Fruit fly (Drosophila melanogaster): ENCODE results near the gene CG5984.

Gene CG5984

dm6 chr3R:27283645-27284044 lies 35.9 kb upstream of the CG5984 start, which contains the start of gene CG3368 (continued):
- TF ChIP-seq Nf-YB (GFP tag; optimal IDR thresholded peaks at IDR 0.05): no peak
- no peak for TF ChIP-seq Hey (tag; optimal IDR thresholded peaks at IDR 0.05)
- no peak for TF ChIP-seq Fer1 (GFP tag; optimal IDR thresholded peaks at IDR 0.05)
- TF ChIP-seq otp (GFP tag; IDR thresholded peaks at IDR 0.05): no peak
- no peak for TF ChIP-seq pita (GFP tag; optimal IDR thresholded peaks at IDR 0.05)
- no peak for TF ChIP-seq CG34376 (GFP tag; optimal IDR thresholded peaks at IDR 0.05)
- no peak for TF ChIP-seq CG14667 (GFP tag; IDR thresholded peaks at IDR 0.05)
- no peak for TF ChIP-seq disco-r (GFP tag; optimal IDR thresholded peaks at IDR 0.05)
- peak; percentile 65; the same call in 1 of the 4 replicates for TF ChIP-seq chinmo (GFP tag; IDR thresholded peaks at IDR 0.05; ENCODE audit: partially characterized antibody)
- TF ChIP-seq hbn (GFP tag; IDR thresholded peaks at IDR 0.05; ENCODE audit: partially characterized antibody): peak; percentile 30; the same call in 1 of the 2 replicates
- peak; percentile 65 for TF ChIP-seq stwl (tag; optimal IDR thresholded peaks at IDR 0.05)
- TF ChIP-seq amos (GFP tag; IDR thresholded peaks at IDR 0.05; ENCODE audit: partially characterized antibody): peak; percentile 57; the same call in 1 of the 2 replicates
- TF ChIP-seq CG11504 (tag; optimal IDR thresholded peaks at IDR 0.05): peak; percentile 12
- TF ChIP-seq CG34224 (GFP tag; IDR thresholded peaks at IDR 0.05; ENCODE audit: partially characterized antibody): peak; percentile 82
- peak; percentile 9 for TF ChIP-seq Ets65A (GFP tag)
- no peak for TF ChIP-seq Vsx1 (GFP tag; optimal IDR thresholded peaks at IDR 0.05)
- TF ChIP-seq Gug (GFP tag; IDR thresholded peaks at IDR 0.05): no peak
- no peak for TF ChIP-seq Aef1 (GFP tag; IDR thresholded peaks at IDR 0.05)

dm6 chr3R:27282286-27282685 lies 34.5 kb upstream of the CG5984 start, which contains the start of gene mrt:
Gene mrt, minus strand, starts transcription at chr3R:27282661.
- TF ChIP-seq mirr (GFP tag; optimal IDR thresholded peaks at IDR 0.05) (peak; percentile 18), CG7928 (GFP tag; optimal IDR thresholded peaks at IDR 0.05) (peak; percentile 0), CG3847 (GFP tag; IDR thresholded peaks at IDR 0.05) (peak; percentile 46), Nf-YA (GFP tag; IDR thresholded peaks at IDR 0.05) (no peak), Pdp1 (GFP tag; optimal IDR thresholded peaks at IDR 0.05) (peak; percentile 67 to 72), Hr3 (GFP tag; optimal IDR thresholded peaks at IDR 0.05) (peak; percentile 20), tx (GFP tag; optimal IDR thresholded peaks at IDR 0.05) (peak; percentile 50), CG12155 (GFP tag; optimal IDR thresholded peaks at IDR 0.05) (peak; percentile 45), CG2889 (GFP tag; IDR thresholded peaks at IDR 0.05) (0 out of 3 replicates have a peak, but pooled peaks have one; percentile 45), CG7745 (tag; optimal IDR thresholded peaks at IDR 0.05) (no peak), ase (GFP tag; IDR thresholded peaks at IDR 0.05) (no peak), CG8478 (optimal IDR thresholded peaks at IDR 0.05) (no peak), Ssrp (tag; optimal IDR thresholded peaks at IDR 0.05) (peak; percentile 45), dimm (GFP tag; IDR thresholded peaks at IDR 0.05) (no peak), ap (GFP tag; IDR thresholded peaks at IDR 0.05) (no peak), zfh2 (GFP tag; optimal IDR thresholded peaks at IDR 0.05) (peak; percentile 73), bab2 (GFP tag; optimal IDR thresholded peaks at IDR 0.05) (peak; percentile 28), sens (GFP tag) (peak; percentile 95), Atf-2 (GFP tag; optimal IDR thresholded peaks at IDR 0.05) (peak; percentile 46), vfl (GFP tag; optimal IDR thresholded peaks at IDR 0.05) (peak; percentile 24), CG1602 (GFP tag; optimal IDR thresholded peaks at IDR 0.05) (peak; percentile 29), sens-2 (GFP tag; IDR thresholded peaks at IDR 0.05) (no peak), CG4424 (GFP tag; optimal IDR thresholded peaks at IDR 0.05) (peak; percentile 57), ken (GFP tag; IDR thresholded peaks at IDR 0.05) (no peak), Rfx (GFP tag; IDR thresholded peaks at IDR 0.05) (peak; percentile 72), pita (GFP tag; optimal IDR thresholded peaks at IDR 0.05) (no peak), CG9609 (GFP tag; optimal IDR thresholded peaks at IDR 0.05) (peak; percentile 54), gcm2 (GFP tag; optimal IDR thresholded peaks at IDR 0.05) (no peak), CG3065 (GFP tag; optimal IDR thresholded peaks at IDR 0.05) (no peak), Sin3A (optimal IDR thresholded peaks at IDR 0.05) (no peak), Scr (GFP tag; IDR thresholded peaks at IDR 0.05; ENCODE audit: partially characterized antibody) (no peak), CG34422 (GFP tag; IDR thresholded peaks at IDR 0.05) (peak; percentile 21; the same call in 1 of the 3 replicates), CG9727 (GFP tag; optimal IDR thresholded peaks at IDR 0.05) (peak; percentile 52), Ets65A (GFP tag) (peak; percentile 94), CG15696 (tag; optimal IDR thresholded peaks at IDR 0.05) (no peak), CG2678 (tag; optimal IDR thresholded peaks at IDR 0.05) (peak; percentile 76)
